Fruit fly (Drosophila melanogaster): ENCODE data around the gene Wnt4.

DNA sequence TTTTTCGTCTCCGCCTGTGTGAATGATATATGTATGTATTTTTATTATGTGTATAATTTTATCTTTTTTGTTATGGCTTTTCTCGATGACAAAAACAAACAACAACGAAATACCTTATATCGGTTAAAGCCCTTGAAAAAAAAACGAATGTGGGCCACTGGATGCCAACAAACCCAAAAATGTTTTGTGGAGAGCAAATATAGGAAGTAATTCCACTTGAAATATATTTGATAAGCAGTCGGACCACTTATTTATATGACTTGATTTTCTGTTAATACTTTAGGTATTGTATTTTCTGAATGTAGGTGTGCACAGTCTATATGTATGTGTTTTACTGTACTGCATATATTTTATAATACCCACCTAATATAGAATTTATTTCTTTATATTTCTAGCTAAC, 36.0 kb downstream of the Wnt4 start:
- no peak for TF ChIP-seq CG8478 (optimal IDR thresholded peaks at IDR 0.05)
- no peak for TF ChIP-seq pan (optimal IDR thresholded peaks at IDR 0.05)
- TF ChIP-seq Dll (optimal IDR thresholded peaks at IDR 0.05): no peak
- TF ChIP-seq psq (optimal IDR thresholded peaks at IDR 0.05): no peak
